Worm (Caenorhabditis elegans): ENCODE results near the gene mec-3.

mec-3 gene

DNA sequence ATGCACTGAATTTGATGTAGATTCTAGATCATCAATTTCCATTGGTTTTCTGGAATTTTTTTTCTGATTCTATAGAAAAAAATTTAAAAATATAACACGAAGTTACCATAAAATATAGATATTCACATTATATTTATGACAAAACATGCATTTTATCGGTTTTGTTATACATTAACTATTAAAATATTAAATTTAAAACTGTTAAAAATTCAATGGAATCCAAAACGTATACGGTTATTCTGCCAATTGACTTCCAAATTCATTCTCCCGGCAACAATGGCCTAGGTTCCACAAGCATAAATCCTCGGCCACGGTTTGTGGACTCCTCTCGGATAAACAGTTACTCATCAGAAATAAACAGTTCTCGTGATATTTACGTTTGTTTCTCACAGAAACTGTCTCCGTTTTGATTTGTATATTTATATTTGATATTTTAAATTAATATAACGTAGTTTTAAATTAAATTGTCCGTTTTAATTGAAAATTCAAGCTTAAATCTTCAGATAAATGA, 22.0 kb upstream of the mec-3 start, which contains the start of the genes F01D4.5 and ced-5 (continued):
- TF ChIP-seq ceh-2 (tag; optimal IDR thresholded peaks at IDR 0.05) (peak; percentile 93), odd-2 (tag; optimal IDR thresholded peaks at IDR 0.05) (no peak), ama-1 (optimal IDR thresholded peaks at IDR 0.05) (no peak), lin-11 (tag; optimal IDR thresholded peaks at IDR 0.05) (no peak), pha-4 (tag; optimal IDR thresholded peaks at IDR 0.05) (no peak), pros-1 (tag; optimal IDR thresholded peaks at IDR 0.05) (no peak), ztf-16 (tag; optimal IDR thresholded peaks at IDR 0.05) (peak; percentile 58), zip-5 (tag; optimal IDR thresholded peaks at IDR 0.05) (peak; percentile 87), C08G9.2 (tag; optimal IDR thresholded peaks at IDR 0.05) (peak; percentile 90), hlh-15 (tag; optimal IDR thresholded peaks at IDR 0.05) (no peak), madf-2 (tag; optimal IDR thresholded peaks at IDR 0.05) (no peak), eyg-1 (tag; optimal IDR thresholded peaks at IDR 0.05) (no peak), fax-1 (tag; optimal IDR thresholded peaks at IDR 0.05) (peak; percentile 61), sdc-2 (tag; optimal IDR thresholded peaks at IDR 0.05) (no peak), unc-3 (GFP tag; conservative IDR thresholded peaks at IDR 0.05) (no peak), unc-3 (tag; optimal IDR thresholded peaks at IDR 0.05) (no peak), ceh-34 (tag; optimal IDR thresholded peaks at IDR 0.05) (peak; percentile 18), ahr-1 (tag; optimal IDR thresholded peaks at IDR 0.05) (peak; percentile 42), fkh-6 (tag; optimal IDR thresholded peaks at IDR 0.05) (peak; percentile 66), ceh-30 (tag; optimal IDR thresholded peaks at IDR 0.05) (no peak), lim-6 (tag; optimal IDR thresholded peaks at IDR 0.05) (peak; percentile 62), dve-1 (tag; optimal IDR thresholded peaks at IDR 0.05) (no peak), ceh-14 (tag; optimal IDR thresholded peaks at IDR 0.05) (no peak), ceh-45 (GFP tag; IDR thresholded peaks at IDR 0.05) (no peak), K02D7.2 (tag; optimal IDR thresholded peaks at IDR 0.05) (no peak), nhr-11 (tag; optimal IDR thresholded peaks at IDR 0.05) (no peak), syd-9 (tag; optimal IDR thresholded peaks at IDR 0.05) (peak; percentile 19), nhr-232 (tag; optimal IDR thresholded peaks at IDR 0.05) (no peak), npax-4 (tag; optimal IDR thresholded peaks at IDR 0.05) (no peak), Y22D7AL.16 (tag; optimal IDR thresholded peaks at IDR 0.05) (peak; percentile 10), tbx-7 (tag; optimal IDR thresholded peaks at IDR 0.05) (peak; percentile 85), K09A11.1 (tag; optimal IDR thresholded peaks at IDR 0.05; ENCODE audit: insufficient read depth) (no peak), fkh-10 (GFP tag; optimal IDR thresholded peaks at IDR 0.05) (no peak), ets-4 (tag; optimal IDR thresholded peaks at IDR 0.05) (peak; percentile 77), F13H6.1 (tag; optimal IDR thresholded peaks at IDR 0.05) (peak; percentile 26), elt-4 (tag; optimal IDR thresholded peaks at IDR 0.05) (no peak), hlh-8 (tag; optimal IDR thresholded peaks at IDR 0.05) (peak; percentile 78), ceh-48 (tag; optimal IDR thresholded peaks at IDR 0.05) (no peak), hlh-30 (tag; optimal IDR thresholded peaks at IDR 0.05; ENCODE audit: insufficient read depth) (no peak), ceh-9 (tag; optimal IDR thresholded peaks at IDR 0.05) (no peak), pat-9 (tag; optimal IDR thresholded peaks at IDR 0.05) (no peak), pha-2 (tag; optimal IDR thresholded peaks at IDR 0.05) (no peak), unc-86 (tag; optimal IDR thresholded peaks at IDR 0.05) (peak; percentile 53), ceh-31 (tag; optimal IDR thresholded peaks at IDR 0.05) (peak; percentile 91), tbx-2 (tag; optimal IDR thresholded peaks at IDR 0.05) (peak; percentile 78), unc-42 (tag; optimal IDR thresholded peaks at IDR 0.05) (peak; percentile 17), unc-55 (GFP tag; optimal IDR thresholded peaks at IDR 0.05) (no peak), C38D4.7 (GFP tag; optimal IDR thresholded peaks at IDR 0.05) (no peak), dmd-4 (tag; optimal IDR thresholded peaks at IDR 0.05; ENCODE audit: borderline replicate concordance) (no peak), sox-4 (tag; optimal IDR thresholded peaks at IDR 0.05) (no peak), ref-2 (tag; optimal IDR thresholded peaks at IDR 0.05) (peak; percentile 73), hlh-6 (tag; optimal IDR thresholded peaks at IDR 0.05) (peak; percentile 26)

All from whole organism, late embryonic.